Worm (Caenorhabditis elegans): ENCODE measurements around the gene C07G1.6.

ce11 chrIV:8164515-8164914 is 45.7 kb downstream of the C07G1.6 start:
- TF ChIP-seq nhr-237 (tag; optimal IDR thresholded peaks at IDR 0.05) (no peak), dpl-1 (GFP tag; optimal IDR thresholded peaks at IDR 0.05) (no peak), unc-39 (tag; optimal IDR thresholded peaks at IDR 0.05) (no peak), ztf-11 (tag; optimal IDR thresholded peaks at IDR 0.05) (no peak), php-3 (GFP tag; IDR thresholded peaks at IDR 0.05) (no peak), nhr-11 (tag; optimal IDR thresholded peaks at IDR 0.05) (no peak), egl-27 (tag; optimal IDR thresholded peaks at IDR 0.05) (no peak), D1046.2 (GFP tag; IDR thresholded peaks at IDR 0.05) (no peak), ceh-32 (tag; optimal IDR thresholded peaks at IDR 0.05; ENCODE audit: poor library complexity) (no peak)

Data from whole organism, L4 larva.